Worm (Caenorhabditis elegans) whole organism, L2 larva: Measurements from ENCODE around the gene nspc-19.

Source experiments
- alr-1 ChIP-seq: fragments of 150-350 bp; optimal IDR thresholded peaks from 2 replicates; lab custom pipeline; 2014; ENCODE audit warnings: missing biosample characterization, missing genetic modification characterization
- mdl-1 ChIP-seq, 2 experiments: fragments of 150-350 bp in 1 of 2; sonication (generic microtip) in 1 of 2; optimal IDR thresholded peaks; 2 replicates each; lab custom pipeline; 2017; ENCODE audit warnings: missing biosample characterization in 2 of 2, missing genetic modification characterization in 2 of 2

DNA sequence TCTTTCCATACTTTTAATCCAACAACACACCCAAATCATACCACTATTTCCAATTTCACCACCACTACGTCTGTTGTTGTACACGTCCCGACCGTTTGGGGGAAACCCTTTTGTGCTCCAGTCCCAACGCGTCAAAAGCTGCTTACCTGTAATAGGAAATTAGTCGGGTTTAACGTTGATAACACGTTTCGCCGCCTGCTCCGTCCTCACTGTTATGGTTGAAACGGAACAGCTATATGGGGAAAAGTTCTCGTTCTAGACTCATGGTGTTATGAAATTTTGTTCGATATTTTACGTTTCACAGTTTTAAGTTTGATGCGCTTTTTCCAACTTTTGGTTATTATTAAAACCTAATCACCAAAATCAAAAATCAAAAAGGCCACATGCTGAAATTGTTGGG lies 7.4 kb downstream of the nspc-19 start:
- TF ChIP-seq mdl-1 (tag; optimal IDR thresholded peaks at IDR 0.05; lab: Kevin White, UChicago) (no peak), alr-1 (no peak)
